Worm (Caenorhabditis elegans): Measurements from ENCODE around the gene F35C11.2.

- TF ChIP-seq ama-1 (optimal IDR thresholded peaks at IDR 0.05) (no peak), nhr-237 (tag; optimal IDR thresholded peaks at IDR 0.05) (no peak), jun-1 (tag; optimal IDR thresholded peaks at IDR 0.05) (no peak), aly-2 (tag; optimal IDR thresholded peaks at IDR 0.05) (no peak), lin-14 (GFP tag; optimal IDR thresholded peaks at IDR 0.05) (no peak), efl-1 (optimal IDR thresholded peaks at IDR 0.05) (no peak), efl-1 (GFP tag; optimal IDR thresholded peaks at IDR 0.05 in 1 of 2) (no peak), snpc-4 (tag; optimal IDR thresholded peaks at IDR 0.05) (no peak)
Observed at ce11 chrII:8267679-8268078, 19.0 kb upstream of the F35C11.2 start.
